Worm (Caenorhabditis elegans) whole organism, young adult: ENCODE results near the gene ugt-6.

Experiments used
- B0035.1 ChIP-seq: sonication (generic microtip); optimal IDR thresholded peaks from 2 replicates; lab custom pipeline; 2016; ENCODE audit warnings: missing genetic modification characterization, mild to moderate bottlenecking, missing compliant biosample characterization, missing genotype, missing genetic modification reagents
- B0261.1 ChIP-seq: sonication (generic microtip); optimal IDR thresholded peaks from 2 replicates; lab custom pipeline; 2016; ENCODE audit warnings: mild to moderate bottlenecking, missing genetic modification characterization, moderate library complexity, missing compliant biosample characterization
- F49E8.2 ChIP-seq: sonication (generic microtip); optimal IDR thresholded peaks from 3 replicates; lab custom pipeline; 2017; ENCODE audit warnings: missing genetic modification characterization, mild to moderate bottlenecking, missing compliant biosample characterization, antibody characterized with exemption, moderate library complexity; ENCODE audit not compliant: insufficient read depth
- F52B5.7 ChIP-seq: sonication (generic microtip); optimal IDR thresholded peaks from 2 replicates; lab custom pipeline; 2016; ENCODE audit warnings: mild to moderate bottlenecking, missing genetic modification characterization, missing compliant biosample characterization
- Y53G8AR.9 ChIP-seq: fragments of 200-800 bp; sonication (Bioruptor generic); conservative IDR thresholded peaks from 2 replicates; pipeline ENCODE4 v1.3.6; 2022; ENCODE audit warnings: missing genetic modification reagents, missing genetic modification characterization, missing compliant biosample characterization
- Y95B8A.8 ChIP-seq: fragments of 200-800 bp; sonication (Bioruptor generic); IDR thresholded peaks from 2 replicates; pipeline ENCODE4 v1.3.6; 2022; ENCODE audit warnings: missing genetic modification reagents, missing genetic modification characterization, missing compliant biosample characterization
- ZK185.1 ChIP-seq: sonication (generic microtip); optimal IDR thresholded peaks from 2 replicates; lab custom pipeline; 2016; ENCODE audit warnings: mild to moderate bottlenecking, missing genetic modification characterization, missing compliant biosample characterization; ENCODE audit not compliant: poor library complexity, severe bottlenecking
- athp-1 ChIP-seq: sonication (generic microtip); optimal IDR thresholded peaks from 2 replicates; lab custom pipeline; 2017; ENCODE audit warnings: mild to moderate bottlenecking, missing genetic modification characterization, missing compliant biosample characterization
- attf-6 ChIP-seq: fragments of 200-800 bp; sonication (Bioruptor generic); IDR thresholded peaks from 2 replicates; pipeline ENCODE4 v1.3.6; 2022; ENCODE audit warnings: missing genetic modification reagents, missing genetic modification characterization, missing compliant biosample characterization
- bed-1 ChIP-seq: fragments of 200-800 bp; sonication (Bioruptor generic); IDR thresholded peaks from 2 replicates; pipeline ENCODE4 v1.3.6; 2022; ENCODE audit warnings: missing genetic modification reagents, missing genetic modification characterization, missing compliant biosample characterization
- cebp-2 ChIP-seq: fragments of 200-800 bp; sonication (Bioruptor generic); IDR thresholded peaks from 2 replicates; pipeline ENCODE4 v1.3.6; 2022; ENCODE audit warnings: missing genetic modification characterization, missing compliant biosample characterization
- ceh-58 ChIP-seq: fragments of 200-800 bp; sonication (Bioruptor generic); IDR thresholded peaks from 2 replicates; pipeline ENCODE4 v1.3.6; 2022; ENCODE audit warnings: missing genetic modification characterization, missing compliant biosample characterization
- ceh-91 ChIP-seq: fragments of 200-800 bp; sonication (Bioruptor generic); IDR thresholded peaks from 2 replicates; pipeline ENCODE4 v1.3.6; 2022; ENCODE audit warnings: missing genetic modification reagents, missing genetic modification characterization, missing compliant biosample characterization
- dpff-1 ChIP-seq: sonication (generic microtip); optimal IDR thresholded peaks from 2 replicates; lab custom pipeline; 2017; ENCODE audit warnings: mild to moderate bottlenecking, missing genetic modification characterization, missing compliant biosample characterization
- egl-18 ChIP-seq: fragments of 200-800 bp; sonication (Bioruptor generic); IDR thresholded peaks from 2 replicates; pipeline ENCODE4 v1.3.6; 2022; ENCODE audit warnings: missing genetic modification reagents, missing genetic modification characterization, missing compliant biosample characterization
- egrh-3 ChIP-seq: fragments of 200-800 bp; sonication (Bioruptor generic); IDR thresholded peaks from 2 replicates; pipeline ENCODE4 v1.3.6; 2022; ENCODE audit warnings: missing genetic modification reagents, missing genetic modification characterization, missing compliant biosample characterization
- ekl-4 ChIP-seq: fragments of 200-800 bp; sonication (Bioruptor generic); IDR thresholded peaks from 2 replicates; pipeline ENCODE4 v1.3.6; 2022; ENCODE audit warnings: missing genetic modification reagents, missing genetic modification characterization, missing compliant biosample characterization
- gei-17 ChIP-seq: fragments of 200-800 bp; sonication (Bioruptor generic); optimal IDR thresholded peaks from 2 replicates; lab custom pipeline; 2018; ENCODE audit warnings: mild to moderate bottlenecking, missing genetic modification characterization, missing compliant biosample characterization
- hlh-26 ChIP-seq: fragments of 200-800 bp; sonication (Bioruptor generic); conservative IDR thresholded peaks from 2 replicates; pipeline ENCODE4 v1.3.6; 2022; ENCODE audit warnings: missing genetic modification reagents, missing genetic modification characterization, missing compliant biosample characterization
- hmg-1.2 ChIP-seq: fragments of 200-800 bp; sonication (Bioruptor generic); IDR thresholded peaks from 2 replicates; pipeline ENCODE4 v1.3.6; 2022; ENCODE audit warnings: missing genetic modification reagents, missing genetic modification characterization, missing compliant biosample characterization
- lin-35 ChIP-seq, 3 experiments: fragments of 150-350 bp in 2 of 3; sonication (generic microtip) in 1 of 3; optimal IDR thresholded peaks; 2 replicates each; lab custom pipeline; 2014 to 2018; ENCODE audit warnings: missing biosample characterization in 3 of 3, missing genetic modification characterization in 3 of 3, missing genetic modification reagents in 3 of 3
- lsl-1 ChIP-seq: fragments of 200-800 bp; sonication (Bioruptor generic); optimal IDR thresholded peaks from 2 replicates; lab custom pipeline; 2018; ENCODE audit warnings: mild to moderate bottlenecking, missing genetic modification characterization, moderate library complexity, missing compliant biosample characterization
- lsy-27 ChIP-seq: sonication (generic microtip); optimal IDR thresholded peaks from 2 replicates; lab custom pipeline; 2017; ENCODE audit warnings: missing genetic modification characterization, mild to moderate bottlenecking, missing compliant biosample characterization, antibody characterized with exemption, missing genotype, borderline replicate concordance; ENCODE audit not compliant: insufficient read depth
- madf-10 ChIP-seq: sonication (generic microtip); optimal IDR thresholded peaks from 2 replicates; lab custom pipeline; 2016; ENCODE audit warnings: mild to moderate bottlenecking, missing genetic modification characterization, missing compliant biosample characterization
- madf-6 ChIP-seq: fragments of 200-800 bp; sonication (Bioruptor generic); IDR thresholded peaks from 2 replicates; pipeline ENCODE4 v1.3.6; 2022; ENCODE audit warnings: missing genetic modification reagents, missing genetic modification characterization, missing compliant biosample characterization
- mel-28 ChIP-seq: sonication (generic microtip); optimal IDR thresholded peaks from 2 replicates; lab custom pipeline; 2016; ENCODE audit warnings: borderline replicate concordance, mild to moderate bottlenecking, missing genetic modification characterization, missing compliant biosample characterization
- mxl-1 ChIP-seq: sonication (generic microtip); optimal IDR thresholded peaks from 2 replicates; lab custom pipeline; 2016; ENCODE audit warnings: missing genetic modification characterization, missing compliant biosample characterization
- nfyb-1 ChIP-seq: fragments of 200-800 bp; sonication (Bioruptor generic); IDR thresholded peaks from 2 replicates; pipeline ENCODE4 v1.3.6; 2022; ENCODE audit warnings: missing genetic modification reagents, missing genetic modification characterization, missing compliant biosample characterization
- nhr-80 ChIP-seq: sonication (generic microtip); optimal IDR thresholded peaks from 2 replicates; lab custom pipeline; 2016; ENCODE audit warnings: missing genetic modification characterization, missing compliant biosample characterization
- nhr-90 ChIP-seq: sonication (generic microtip); optimal IDR thresholded peaks from 2 replicates; lab custom pipeline; 2016; ENCODE audit warnings: missing genotype, mild to moderate bottlenecking, missing genetic modification characterization, missing compliant biosample characterization
- rec-8 ChIP-seq, 2 experiments: sonication (generic microtip); optimal IDR thresholded peaks; 2 replicates each; lab custom pipeline; 2016; ENCODE audit warnings: mild to moderate bottlenecking in 2 of 2, missing genetic modification characterization in 2 of 2, missing genetic modification reagents in 2 of 2, missing genotype in 2 of 2, missing biosample characterization in 1 of 2, missing compliant biosample characterization in 1 of 2, moderate library complexity in 1 of 2
- snpc-1.3 ChIP-seq: sonication (generic microtip); optimal IDR thresholded peaks from 2 replicates; lab custom pipeline; 2017; ENCODE audit warnings: missing genetic modification characterization, mild to moderate bottlenecking, missing compliant biosample characterization, antibody characterized with exemption, moderate library complexity, missing genotype, missing genetic modification reagents; ENCODE audit not compliant: insufficient read depth
- snpc-3.4 ChIP-seq: sonication (generic microtip); optimal IDR thresholded peaks from 2 replicates; lab custom pipeline; 2017; ENCODE audit warnings: missing genetic modification characterization, mild to moderate bottlenecking, missing compliant biosample characterization, antibody characterized with exemption, moderate library complexity, missing genotype, missing genetic modification reagents
- somi-1 ChIP-seq: fragments of 200-800 bp; sonication (Bioruptor generic); optimal IDR thresholded peaks from 2 replicates; lab custom pipeline; 2018; ENCODE audit warnings: mild to moderate bottlenecking, missing genetic modification characterization, missing compliant biosample characterization
- tbp1 ChIP-seq: fragments of 200-800 bp; sonication (Bioruptor generic); optimal IDR thresholded peaks from 2 replicates; lab custom pipeline; 2018; ENCODE audit warnings: mild to moderate bottlenecking, missing genetic modification characterization, missing compliant biosample characterization
- unc-130 ChIP-seq: sonication (generic microtip); optimal IDR thresholded peaks from 2 replicates; lab custom pipeline; 2016; ENCODE audit warnings: missing genetic modification reagents, missing genetic modification characterization, missing compliant biosample characterization
- zim-3 ChIP-seq: sonication (generic microtip); optimal IDR thresholded peaks from 2 replicates; lab custom pipeline; 2017; ENCODE audit warnings: mild to moderate bottlenecking, missing genetic modification characterization, moderate library complexity, missing compliant biosample characterization
- ztf-25 ChIP-seq: fragments of 200-800 bp; sonication (Bioruptor generic); IDR thresholded peaks from 2 replicates; pipeline ENCODE4 v1.3.6; 2022; ENCODE audit warnings: missing genetic modification reagents, missing genetic modification characterization, missing compliant biosample characterization
- ztf-26 ChIP-seq: sonication (generic microtip); optimal IDR thresholded peaks from 2 replicates; lab custom pipeline; 2017; ENCODE audit warnings: missing genetic modification characterization, missing compliant biosample characterization

The ugt-6 gene

DNA sequence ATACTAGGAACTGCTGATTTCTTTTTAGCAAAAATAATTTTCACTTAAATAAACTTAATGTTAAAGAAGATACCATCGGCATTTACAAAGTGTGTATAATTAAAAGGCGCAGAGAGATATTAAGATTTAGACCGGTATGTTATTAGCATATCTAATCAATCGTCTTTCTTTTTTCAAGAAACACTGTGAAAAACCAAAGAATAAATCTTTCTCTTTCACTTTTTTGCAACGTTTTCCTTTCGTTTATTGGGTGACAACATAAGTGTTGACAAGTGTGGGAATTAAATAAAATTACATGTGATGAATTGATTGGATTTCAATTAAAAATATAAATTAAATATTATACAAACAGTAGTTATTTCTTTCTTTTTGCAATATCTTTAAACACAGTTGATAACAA, 45.6 kb downstream of the ugt-6 start, which contains the start of gene C15C8.8:
C15C8.8 (minus strand) TSS at position 101 of the 400 bp plus-strand sequence.
- TF ChIP-seq F49E8.2 = no peak
- TF ChIP-seq ZK185.1 (tag; lab: Kevin White, UChicago) = no peak
- TF ChIP-seq B0261.1 (tag; lab: Kevin White, UChicago) = no peak
- TF ChIP-seq B0035.1 (tag; lab: Kevin White, UChicago) = no peak
- TF ChIP-seq somi-1 (GFP tag; lab: Kevin White, UChicago) = no peak
- no peak for TF ChIP-seq lin-35 (GFP tag; optimal IDR thresholded peaks at IDR 0.05; lab: Kevin White, UChicago)
- no peak for TF ChIP-seq ekl-4
- TF ChIP-seq madf-6 (GFP tag; lab: Robert Waterston, UW) = no peak
- TF ChIP-seq F52B5.7 (tag; lab: Kevin White, UChicago) = no peak
- no peak for TF ChIP-seq egrh-3
- TF ChIP-seq unc-130 = no peak
- TF ChIP-seq egl-18 = no peak
- TF ChIP-seq ceh-58 (GFP tag; lab: Robert Waterston, UW) = no peak
- TF ChIP-seq Y53G8AR.9 (GFP tag; lab: Robert Waterston, UW) = no peak
- no peak for TF ChIP-seq gei-17 (GFP tag; lab: Kevin White, UChicago)
- TF ChIP-seq nhr-80 (tag; lab: Kevin White, UChicago) = no peak

DNA sequence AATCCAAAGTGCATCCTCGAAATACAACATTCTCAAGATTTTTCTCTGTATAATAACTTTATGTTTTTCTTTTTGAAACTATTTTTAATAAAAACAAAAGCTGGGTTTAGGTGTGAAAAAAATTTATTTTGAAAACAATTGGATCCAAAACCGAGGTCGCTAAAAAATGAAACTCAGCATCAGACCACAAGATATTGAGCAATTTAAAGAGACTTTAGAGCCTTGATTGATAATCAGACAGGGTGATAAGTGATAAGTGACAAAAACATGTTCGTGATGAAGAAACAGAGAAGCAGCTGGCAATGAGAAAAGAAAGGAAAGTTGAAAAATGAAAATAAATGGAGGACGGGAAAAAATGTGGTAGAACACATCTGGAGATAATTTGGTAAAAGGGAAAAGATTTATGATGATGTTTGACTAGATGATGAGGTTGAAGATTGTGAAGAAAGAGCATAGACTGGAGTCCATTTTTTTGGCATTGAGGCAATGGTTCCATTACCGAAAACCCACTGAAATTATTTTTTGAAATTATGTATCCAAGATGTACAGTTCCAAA, 46.5 kb downstream of the ugt-6 start, which contains the start of gene C15C8.6:
C15C8.6 (minus strand) TSS at position 51 of the 556 bp plus-strand sequence.
- no peak for TF ChIP-seq madf-10 (tag; lab: Kevin White, UChicago)
- no peak for TF ChIP-seq madf-6 (GFP tag; lab: Robert Waterston, UW)
- no peak for TF ChIP-seq athp-1 (tag; lab: Kevin White, UChicago)
- no peak for TF ChIP-seq lsl-1 (GFP tag; lab: Kevin White, UChicago)
- no peak for TF ChIP-seq Y95B8A.8 (GFP tag; lab: Robert Waterston, UW)
- TF ChIP-seq nhr-90 (tag; lab: Kevin White, UChicago) = no peak
- TF ChIP-seq attf-6 (GFP tag; lab: Robert Waterston, UW) = no peak
- no peak for TF ChIP-seq cebp-2 (GFP tag; lab: Robert Waterston, UW)
- no peak for TF ChIP-seq ztf-26
- no peak for TF ChIP-seq ztf-25 (GFP tag; lab: Robert Waterston, UW)
- no peak for TF ChIP-seq snpc-1.3 (tag; lab: Kevin White, UChicago)
- TF ChIP-seq mel-28 = no peak
- no peak for TF ChIP-seq dpff-1 (tag; lab: Kevin White, UChicago)

DNA sequence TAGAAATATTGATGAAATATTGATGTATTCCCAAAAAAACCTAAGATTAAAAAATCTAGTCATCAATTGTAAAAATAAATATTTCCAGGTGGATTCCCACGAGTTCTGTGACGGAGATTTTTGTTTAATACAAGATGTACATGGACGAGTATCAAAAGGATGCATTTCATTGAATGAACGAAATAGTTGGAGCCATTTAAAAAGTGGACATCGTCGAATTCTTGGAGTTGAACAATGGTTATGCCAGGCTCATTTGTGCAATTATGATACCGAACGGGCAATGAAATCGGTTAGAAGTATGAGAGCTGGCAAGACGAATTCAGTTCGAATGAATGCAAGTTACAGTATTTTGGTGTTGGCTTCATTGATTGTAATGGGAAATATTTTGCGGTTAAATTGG, 48.5 kb downstream of the ugt-6 start:
- TF ChIP-seq zim-3 (tag; lab: Kevin White, UChicago) (no peak), hlh-26 (no peak), rec-8 (tag; optimal IDR thresholded peaks at IDR 0.05; lab: Kevin White, UChicago) (no peak), hmg-1.2 (GFP tag; lab: Robert Waterston, UW) (no peak), snpc-3.4 (no peak), nfyb-1 (no peak), tbp1 (no peak), mxl-1 (tag; lab: Kevin White, UChicago) (no peak), lsy-27 (tag; lab: Kevin White, UChicago) (no peak), ekl-4 (no peak), Y53G8AR.9 (GFP tag; lab: Robert Waterston, UW) (no peak), bed-1 (GFP tag; lab: Robert Waterston, UW) (no peak), ceh-91 (GFP tag; lab: Robert Waterston, UW) (no peak)
